Fruit fly (Drosophila melanogaster): ENCODE data around the gene CG32755.
A peak's percentile ranks its signal among the peaks of the same experiment; 100 is the strongest.

CG32755 gene

DNA sequence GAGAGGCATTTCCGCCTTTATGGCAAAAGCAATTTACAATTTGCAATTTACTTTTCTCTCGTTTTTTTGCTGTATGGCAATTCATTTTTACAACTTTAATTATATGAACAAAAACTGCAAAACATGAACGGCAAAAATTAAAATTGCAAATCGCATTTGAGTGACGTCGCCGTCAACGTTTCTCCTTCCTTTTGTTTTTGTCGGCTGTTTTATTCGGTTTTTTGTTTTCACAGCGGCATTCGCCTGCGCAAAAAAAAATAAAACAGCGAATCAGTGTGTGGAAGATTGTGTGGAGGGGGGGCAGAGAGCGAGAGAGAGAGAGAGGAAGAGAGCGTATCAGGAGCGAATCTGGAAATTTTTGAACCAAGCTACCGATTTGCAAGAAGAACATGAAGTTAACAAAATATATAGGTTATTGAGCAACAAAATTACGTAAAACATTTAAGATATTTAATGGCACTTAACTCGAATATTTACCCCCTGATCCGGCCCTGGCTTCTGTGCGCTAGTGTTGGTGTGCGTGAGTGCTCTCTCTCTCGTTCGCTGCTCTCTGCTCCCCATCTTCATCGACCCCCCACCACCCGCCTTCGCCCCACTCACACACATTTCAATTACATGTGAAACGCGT is 31.4 kb upstream of the CG32755 start (continued):
- TF ChIP-seq HmgZ (tag; optimal IDR thresholded peaks at IDR 0.05) (peak; percentile 99), sim (GFP tag; IDR thresholded peaks at IDR 0.05) (peak; percentile 95), MESR4 (GFP tag; optimal IDR thresholded peaks at IDR 0.05) (peak; percentile 73), otp (GFP tag; IDR thresholded peaks at IDR 0.05) (peak; percentile 99), ERR (GFP tag; optimal IDR thresholded peaks at IDR 0.05) (peak; percentile 99), CG15696 (tag; optimal IDR thresholded peaks at IDR 0.05) (peak; percentile 91), CG17186 (GFP tag; optimal IDR thresholded peaks at IDR 0.05) (peak; percentile 91), CG14965 (GFP tag; optimal IDR thresholded peaks at IDR 0.05; ENCODE audit: borderline replicate concordance) (peak; percentile 84), Poxn (GFP tag; IDR thresholded peaks at IDR 0.05) (peak; percentile 98), ase (GFP tag; IDR thresholded peaks at IDR 0.05) (peak; percentile 99), NK7.1 (GFP tag; optimal IDR thresholded peaks at IDR 0.05) (peak; percentile 98), schlank (tag; optimal IDR thresholded peaks at IDR 0.05) (peak; percentile 99), nerfin-1 (tag; optimal IDR thresholded peaks at IDR 0.05) (peak; percentile 96), repo (GFP tag; optimal IDR thresholded peaks at IDR 0.05) (peak; percentile 98), so (GFP tag; IDR thresholded peaks at IDR 0.05) (peak; percentile 99), Hey (tag; optimal IDR thresholded peaks at IDR 0.05) (peak; percentile 95), cg (GFP tag; optimal IDR thresholded peaks at IDR 0.05) (peak; percentile 94), CG11456 (GFP tag; IDR thresholded peaks at IDR 0.05) (peak; percentile 100), jigr1 (GFP tag; IDR thresholded peaks at IDR 0.05) (peak; percentile 98), esg (GFP tag; conservative IDR thresholded peaks at IDR 0.05) (peak; percentile 99), org-1 (GFP tag; optimal IDR thresholded peaks at IDR 0.05) (peak; percentile 99), CG31224 (GFP tag; IDR thresholded peaks at IDR 0.05) (peak; percentile 97), unpg (GFP tag; optimal IDR thresholded peaks at IDR 0.05) (peak; percentile 99), pzg (GFP tag; optimal IDR thresholded peaks at IDR 0.05) (peak; percentile 45), CG4404 (GFP tag; IDR thresholded peaks at IDR 0.05) (peak; percentile 99), CG7745 (tag; optimal IDR thresholded peaks at IDR 0.05) (peak; percentile 67), inv (GFP tag; IDR thresholded peaks at IDR 0.05; ENCODE audit: partially characterized antibody) (peak; percentile 90), gcm (GFP tag; optimal IDR thresholded peaks at IDR 0.05) (peak; percentile 96), CG43689 (GFP tag; IDR thresholded peaks at IDR 0.05) (peak; percentile 98), CG1529 (GFP tag; optimal IDR thresholded peaks at IDR 0.05) (peak; percentile 98), dysf (GFP tag; IDR thresholded peaks at IDR 0.05) (peak; percentile 100), h (optimal IDR thresholded peaks at IDR 0.05) (no peak), Lhr (GFP tag; optimal IDR thresholded peaks at IDR 0.05) (peak; percentile 92), toy (GFP tag; IDR thresholded peaks at IDR 0.05) (peak; percentile 99), Sin3A (optimal IDR thresholded peaks at IDR 0.05) (no peak), PHDP (tag; optimal IDR thresholded peaks at IDR 0.05) (peak; percentile 98), Optix (GFP tag; IDR thresholded peaks at IDR 0.05) (peak; percentile 99), CG17328 (GFP tag; IDR thresholded peaks at IDR 0.05) (peak; percentile 99), al (GFP tag; IDR thresholded peaks at IDR 0.05) (peak; percentile 99), oc (tag; optimal IDR thresholded peaks at IDR 0.05) (peak; percentile 99), TFAM (GFP tag; optimal IDR thresholded peaks at IDR 0.05) (peak; percentile 85), Chrac-16 (GFP tag; optimal IDR thresholded peaks at IDR 0.05) (peak; percentile 99), CG2678 (tag; optimal IDR thresholded peaks at IDR 0.05) (peak; percentile 99), CG11504 (tag; optimal IDR thresholded peaks at IDR 0.05) (peak; percentile 98), CG15601 (tag; optimal IDR thresholded peaks at IDR 0.05) (peak; percentile 96), cas (GFP tag; IDR thresholded peaks at IDR 0.05) (peak; percentile 98), Dbx (GFP tag; IDR thresholded peaks at IDR 0.05) (peak; percentile 100), sna (GFP tag; IDR thresholded peaks at IDR 0.05; ENCODE audit: partially characterized antibody) (no peak), Hr78 (GFP tag; optimal IDR thresholded peaks at IDR 0.05) (peak in 1 of 2 experiments; percentile 90), CG3838 (GFP tag; optimal IDR thresholded peaks at IDR 0.05) (peak; percentile 95)

Data from whole organism, embryonic.